Fruit fly (Drosophila melanogaster) whole organism, embryonic: Measurements from ENCODE around the gene Rgl.
A peak's percentile ranks its signal among the peaks of the same experiment; 100 is the strongest.

Experiments
- Ada2b ChIP-seq: fragments of 200-800 bp; sonication (Bioruptor generic); IDR thresholded peaks from 2 replicates; pipeline ENCODE4 v1.3.6; 2022; ENCODE audit warnings: missing biosample characterization, missing genetic modification characterization
- Aef1 ChIP-seq: fragments of 200-800 bp; sonication (Bioruptor generic); IDR thresholded peaks from 3 replicates; pipeline ENCODE4 v1.3.6; 2022; ENCODE audit warnings: missing biosample characterization, missing genetic modification characterization
- Atf6 ChIP-seq: fragments of 200-800 bp; sonication (Bioruptor generic); IDR thresholded peaks from 2 replicates; pipeline ENCODE4 v1.3.6; 2022; ENCODE audit warnings: missing biosample characterization, missing genetic modification characterization
- B-H1 ChIP-seq: fragments of 200-800 bp; sonication (Bioruptor generic); IDR thresholded peaks from 3 replicates; pipeline ENCODE4 v1.3.6; 2022; ENCODE audit warnings: missing biosample characterization, missing genetic modification characterization
- CG10462 ChIP-seq: fragments of 200-800 bp; sonication (Bioruptor generic); optimal IDR thresholded peaks from 2 replicates; lab custom pipeline; 2016; ENCODE audit warnings: missing biosample characterization, missing genetic modification characterization
- CG11247 ChIP-seq: fragments of 200-800 bp; sonication (Bioruptor generic); IDR thresholded peaks from 2 replicates; pipeline ENCODE4 v1.3.6; 2022; ENCODE audit warnings: missing biosample characterization, missing genetic modification characterization
- CG11504 ChIP-seq: fragments of 200-800 bp; sonication (Bioruptor generic); optimal IDR thresholded peaks from 3 replicates; lab custom pipeline; 2019; ENCODE audit warnings: missing biosample characterization, mild to moderate bottlenecking, missing genetic modification characterization, moderate library complexity
- CG12155 ChIP-seq: fragments of 200-800 bp; sonication (Bioruptor generic); optimal IDR thresholded peaks from 3 replicates; lab custom pipeline; 2016; ENCODE audit warnings: missing biosample characterization, missing genetic modification characterization
- CG13775 ChIP-seq: fragments of 200-800 bp; sonication (Bioruptor generic); optimal IDR thresholded peaks from 3 replicates; lab custom pipeline; 2017; ENCODE audit warnings: missing biosample characterization, mild to moderate bottlenecking, missing genetic modification characterization
- CG1602 ChIP-seq: fragments of 200-800 bp; sonication (Bioruptor generic); optimal IDR thresholded peaks from 3 replicates; lab custom pipeline; 2016; ENCODE audit warnings: missing biosample characterization, missing genetic modification characterization
- CG16813 ChIP-seq: fragments of 200-800 bp; sonication (Bioruptor generic); IDR thresholded peaks from 3 replicates; pipeline ENCODE4 v1.3.6; 2022; ENCODE audit warnings: missing biosample characterization, missing genetic modification characterization; ENCODE audit not compliant: partially characterized antibody
- CG17328 ChIP-seq: fragments of 200-800 bp; sonication (Bioruptor generic); IDR thresholded peaks from 2 replicates; pipeline ENCODE4 v1.3.6; 2022; ENCODE audit warnings: missing biosample characterization, missing genetic modification characterization
- CG18011 ChIP-seq: fragments of 200-800 bp; sonication (Bioruptor generic); optimal IDR thresholded peaks from 2 replicates; lab custom pipeline; 2017; ENCODE audit warnings: missing biosample characterization, missing genetic modification characterization, mild to moderate bottlenecking, moderate library complexity, missing genotype
- CG2199 ChIP-seq: fragments of 200-800 bp; sonication (Bioruptor generic); IDR thresholded peaks from 3 replicates; pipeline ENCODE4 v1.3.6; 2022; ENCODE audit warnings: missing biosample characterization, missing genetic modification characterization
- CG30020 ChIP-seq: fragments of 200-800 bp; optimal IDR thresholded peaks from 2 replicates; lab custom pipeline; 2019; ENCODE audit warnings: missing biosample characterization, mild to moderate bottlenecking, missing genetic modification characterization, moderate library complexity
- CG30403 ChIP-seq: fragments of 200-800 bp; sonication (Bioruptor generic); optimal IDR thresholded peaks from 3 replicates; lab custom pipeline; 2016; ENCODE audit warnings: missing biosample characterization, missing genetic modification characterization
- CG33213 ChIP-seq: fragments of 200-800 bp; sonication (Bioruptor generic); optimal IDR thresholded peaks from 3 replicates; lab custom pipeline; 2016; ENCODE audit warnings: missing biosample characterization, missing genetic modification characterization
- CG33557 ChIP-seq: fragments of 200-800 bp; sonication (Bioruptor generic); optimal IDR thresholded peaks from 2 replicates; lab custom pipeline; 2019; ENCODE audit warnings: missing biosample characterization, mild to moderate bottlenecking, missing genetic modification characterization, moderate library complexity
- CG34376 ChIP-seq: fragments of 200-800 bp; sonication (Bioruptor generic); optimal IDR thresholded peaks from 2 replicates; lab custom pipeline; 2018; ENCODE audit warnings: missing biosample characterization, mild to moderate bottlenecking, missing genetic modification characterization
- CG6683 ChIP-seq: fragments of 200-800 bp; sonication (Bioruptor generic); optimal IDR thresholded peaks from 2 replicates; lab custom pipeline; 2017; ENCODE audit warnings: missing biosample characterization, mild to moderate bottlenecking, missing genetic modification characterization, missing genetic modification reagents
- CG7357 ChIP-seq: fragments of 200-800 bp; sonication (Bioruptor generic); IDR thresholded peaks from 3 replicates; pipeline ENCODE4 v1.3.6; 2022; ENCODE audit warnings: missing biosample characterization, missing genetic modification characterization
- CG7556 ChIP-seq: fragments of 200-800 bp; sonication (Bioruptor generic); optimal IDR thresholded peaks from 2 replicates; lab custom pipeline; 2017; ENCODE audit warnings: missing biosample characterization, mild to moderate bottlenecking, missing genetic modification characterization
- CG7839 ChIP-seq: fragments of 200-800 bp; sonication (Bioruptor generic); optimal IDR thresholded peaks from 3 replicates; lab custom pipeline; 2018; ENCODE audit warnings: missing biosample characterization, mild to moderate bottlenecking, missing genetic modification characterization, moderate library complexity
- CG8281 ChIP-seq: fragments of 200-800 bp; sonication (Bioruptor generic); optimal IDR thresholded peaks from 2 replicates; lab custom pipeline; 2018; ENCODE audit warnings: missing biosample characterization, mild to moderate bottlenecking, missing genetic modification characterization, moderate library complexity
- CG8388 ChIP-seq: fragments of 200-800 bp; sonication (Bioruptor generic); optimal IDR thresholded peaks from 2 replicates; lab custom pipeline; 2019; ENCODE audit warnings: missing biosample characterization, mild to moderate bottlenecking, missing genetic modification characterization, moderate library complexity
- CkIIα-i1 ChIP-seq: fragments of 200-800 bp; sonication (Bioruptor generic); IDR thresholded peaks from 2 replicates; pipeline ENCODE4 v1.3.6; 2022; ENCODE audit warnings: missing biosample characterization, missing genetic modification characterization
- Deaf1 ChIP-seq: fragments of 200-800 bp; optimal IDR thresholded peaks from 3 replicates; lab custom pipeline; 2019; ENCODE audit warnings: missing biosample characterization, mild to moderate bottlenecking, missing genetic modification characterization, moderate library complexity
- ERR ChIP-seq: fragments of 200-800 bp; sonication (Bioruptor generic); optimal IDR thresholded peaks from 2 replicates; lab custom pipeline; 2016; ENCODE audit warnings: missing biosample characterization, missing genetic modification characterization
- H2.0 ChIP-seq: fragments of 200-800 bp; sonication (Bioruptor generic); IDR thresholded peaks from 2 replicates; pipeline ENCODE4 v1.3.6; 2022; ENCODE audit warnings: missing biosample characterization, missing genetic modification characterization
- Myb ChIP-seq: fragments of 200-800 bp; sonication (Bioruptor generic); optimal IDR thresholded peaks from 2 replicates; lab custom pipeline; 2016; ENCODE audit warnings: missing biosample characterization, missing genetic modification characterization
- Side ChIP-seq: fragments of 200-800 bp; sonication (Bioruptor generic); optimal IDR thresholded peaks from 2 replicates; lab custom pipeline; 2016; ENCODE audit warnings: missing biosample characterization, missing genetic modification characterization
- Xbp1 ChIP-seq: fragments of 200-800 bp; sonication (Bioruptor generic); optimal IDR thresholded peaks from 3 replicates; lab custom pipeline; 2016; ENCODE audit warnings: missing biosample characterization, mild to moderate bottlenecking, missing genetic modification characterization
- ab ChIP-seq: fragments of 200-800 bp; sonication (Bioruptor generic); optimal IDR thresholded peaks from 2 replicates; lab custom pipeline; 2016; ENCODE audit warnings: missing biosample characterization, missing genetic modification characterization
- al ChIP-seq: fragments of 200-800 bp; sonication (Bioruptor generic); IDR thresholded peaks from 2 replicates; pipeline ENCODE4 v1.3.6; 2022; ENCODE audit warnings: missing biosample characterization, missing genetic modification characterization
- croc ChIP-seq: fragments of 200-800 bp; sonication (Bioruptor generic); conservative IDR thresholded peaks from 3 replicates; pipeline ENCODE4 v1.3.6; 2022; ENCODE audit warnings: missing biosample characterization, missing genetic modification characterization
- fru ChIP-seq: fragments of >200 bp; optimal IDR thresholded peaks from 2 replicates; lab custom pipeline; 2017
- gcm2 ChIP-seq: fragments of 200-800 bp; sonication (Bioruptor generic); optimal IDR thresholded peaks from 2 replicates; lab custom pipeline; 2016; ENCODE audit warnings: missing biosample characterization, missing genetic modification characterization
- hkb ChIP-seq, 2 experiments: fragments of 200-800 bp in 1 of 2; fragments of >200 bp in 1 of 2; sonication (Bioruptor generic) in 1 of 2; IDR thresholded peaks in 1 of 2; optimal IDR thresholded peaks in 1 of 2; 2 replicates each; pipeline versions ENCODE4 v1.3.6 to Lab custom; 2017 to 2022; ENCODE audit warnings: missing biosample characterization in 1 of 2, missing genetic modification characterization in 1 of 2
- jing ChIP-seq: fragments of 200-800 bp; sonication (Bioruptor generic); optimal IDR thresholded peaks from 2 replicates; lab custom pipeline; 2018; ENCODE audit warnings: missing biosample characterization, mild to moderate bottlenecking, missing genetic modification characterization
- mam ChIP-seq: fragments of 200-800 bp; sonication (Bioruptor generic); optimal IDR thresholded peaks from 3 replicates; lab custom pipeline; 2016; ENCODE audit warnings: missing biosample characterization, missing genetic modification characterization
- nom ChIP-seq: fragments of 200-800 bp; sonication (Bioruptor generic); optimal IDR thresholded peaks from 2 replicates; lab custom pipeline; 2017; ENCODE audit warnings: missing biosample characterization, missing genetic modification characterization, mild to moderate bottlenecking, moderate library complexity, missing genetic modification reagents
- phol ChIP-seq: fragments of 200-800 bp; sonication (Bioruptor generic); optimal IDR thresholded peaks from 3 replicates; lab custom pipeline; 2018; ENCODE audit warnings: missing biosample characterization, mild to moderate bottlenecking, missing genetic modification characterization, moderate library complexity
- sd ChIP-seq: fragments of 200-800 bp; sonication (Bioruptor generic); optimal IDR thresholded peaks from 3 replicates; lab custom pipeline; 2018; ENCODE audit warnings: missing biosample characterization, mild to moderate bottlenecking, missing genetic modification characterization, moderate library complexity
- shn ChIP-seq: fragments of 200-800 bp; sonication (Bioruptor generic); optimal IDR thresholded peaks from 3 replicates; lab custom pipeline; 2016; ENCODE audit warnings: missing biosample characterization, missing genetic modification characterization
- slou ChIP-seq: fragments of 200-800 bp; sonication (Bioruptor generic); optimal IDR thresholded peaks from 3 replicates; lab custom pipeline; 2016; ENCODE audit warnings: missing biosample characterization, missing genetic modification characterization
- stc ChIP-seq: fragments of 200-800 bp; sonication (Bioruptor generic); IDR thresholded peaks from 2 replicates; pipeline ENCODE4 v1.3.6; 2022; ENCODE audit warnings: missing biosample characterization, missing genetic modification characterization
- tap ChIP-seq: fragments of 200-800 bp; optimal IDR thresholded peaks from 3 replicates; lab custom pipeline; 2019; ENCODE audit warnings: missing biosample characterization, mild to moderate bottlenecking, missing genetic modification characterization, moderate library complexity
- ttk ChIP-seq: fragments of 200-800 bp; sonication (Bioruptor generic); IDR thresholded peaks from 2 replicates; pipeline ENCODE4 v2.1.2; 2022; ENCODE audit warnings: missing biosample characterization, missing genetic modification characterization
- yki ChIP-seq: fragments of >200 bp; optimal IDR thresholded peaks from 3 replicates; lab custom pipeline; 2018
- zen2 ChIP-seq: fragments of 200-800 bp; sonication (Bioruptor generic); IDR thresholded peaks from 3 replicates; pipeline ENCODE4 v1.3.6; 2022; ENCODE audit warnings: missing biosample characterization, missing genetic modification characterization; ENCODE audit not compliant: partially characterized antibody

The Rgl gene

DNA sequence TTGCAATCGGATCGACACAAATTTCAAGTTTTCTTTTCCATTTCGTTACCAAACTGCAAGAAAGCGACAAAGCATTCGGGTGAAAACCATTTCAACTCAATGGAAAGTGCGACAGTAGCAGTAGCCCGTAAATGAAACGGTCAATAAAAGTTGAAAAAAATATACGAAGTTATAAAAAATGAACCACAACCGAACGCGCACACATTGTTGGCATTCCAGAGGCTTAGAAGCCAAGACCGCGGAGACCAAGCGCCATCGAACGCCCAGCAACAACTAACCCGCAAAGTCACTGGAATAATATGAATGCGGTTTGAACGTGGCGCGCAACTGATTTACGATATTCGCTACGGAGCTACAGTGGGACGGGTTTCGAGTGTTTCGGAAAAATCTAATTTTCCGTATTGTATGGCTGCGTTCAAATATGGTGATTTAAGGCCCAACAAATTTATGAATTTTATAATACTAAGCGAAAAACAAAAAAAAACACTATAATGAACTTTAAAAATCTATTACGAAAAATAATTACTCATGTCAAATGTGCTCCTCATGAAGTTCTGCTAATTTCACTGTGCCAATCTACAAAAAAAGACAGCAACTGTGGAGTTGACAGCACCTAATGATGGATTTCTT, 3.0 kb downstream of the Rgl start (continued):
- TF ChIP-seq CG6683 (GFP tag; lab: Kevin White, UChicago) (no peak), al (0 out of 2 replicates have a peak, but pooled peaks have one; percentile 16), croc (GFP tag; lab: Robert Waterston, UW) (no peak; the same call in 1 of the 3 replicates), jing (GFP tag; lab: Kevin White, UChicago) (no peak), B-H1 (GFP tag; lab: Robert Waterston, UW) (peak; percentile 29), CG13775 (GFP tag; lab: Kevin White, UChicago) (peak; percentile 52), Aef1 (GFP tag; lab: Robert Waterston, UW) (peak; percentile 19; the same call in 1 of the 3 replicates), CG11247 (GFP tag; lab: Robert Waterston, UW) (no peak), CG10462 (GFP tag; lab: Kevin White, UChicago) (peak; percentile 29), tap (tag; lab: Kevin White, UChicago) (no peak), slou (GFP tag; lab: Kevin White, UChicago) (peak; percentile 34), CG8281 (tag; lab: Kevin White, UChicago) (no peak), sd (tag; lab: Kevin White, UChicago) (peak; percentile 98), ERR (no peak), shn (peak; percentile 63), Atf6 (GFP tag; lab: Robert Waterston, UW) (peak; percentile 41; the same call in 1 of the 2 replicates), Myb (GFP tag; lab: Kevin White, UChicago) (peak; percentile 20), Side (GFP tag; lab: Kevin White, UChicago) (no peak), Xbp1 (GFP tag; lab: Kevin White, UChicago) (peak; percentile 48), Ada2b (GFP tag; lab: Robert Waterston, UW) (peak; percentile 56), ttk (GFP tag; lab: Robert Waterston, UW) (peak; percentile 68), fru (lab: Kevin White, UChicago) (no peak), nom (GFP tag; lab: Kevin White, UChicago) (no peak), CG17328 (GFP tag; lab: Robert Waterston, UW) (no peak), yki (no peak), zen2 (GFP tag; lab: Robert Waterston, UW) (no peak), CG7839 (tag; lab: Kevin White, UChicago) (peak; percentile 62), CG18011 (GFP tag; lab: Kevin White, UChicago) (peak; percentile 6), CG34376 (no peak), CG11504 (tag; lab: Kevin White, UChicago) (peak; percentile 58), CG2199 (GFP tag; lab: Robert Waterston, UW) (0 out of 3 replicates have a peak, but pooled peaks have one; percentile 64), CkIIα-i1 (GFP tag; lab: Robert Waterston, UW) (no peak), CG16813 (GFP tag; lab: Robert Waterston, UW) (no peak), CG33557 (no peak), hkb (optimal IDR thresholded peaks at IDR 0.05; lab: Kevin White, UChicago) (no peak), hkb (GFP tag; IDR thresholded peaks at IDR 0.05; lab: Robert Waterston, UW) (peak; percentile 35; the same call in 1 of the 2 replicates), CG7357 (GFP tag; lab: Robert Waterston, UW) (no peak), CG8388 (GFP tag; lab: Kevin White, UChicago) (peak; percentile 28), mam (GFP tag; lab: Kevin White, UChicago) (peak; percentile 47), CG12155 (GFP tag; lab: Kevin White, UChicago) (no peak), H2.0 (GFP tag; lab: Robert Waterston, UW) (no peak), CG30403 (GFP tag; lab: Kevin White, UChicago) (peak; percentile 56), CG30020 (no peak), Deaf1 (tag; lab: Kevin White, UChicago) (no peak), CG33213 (GFP tag; lab: Kevin White, UChicago) (no peak), CG1602 (GFP tag; lab: Kevin White, UChicago) (peak; percentile 7), CG7556 (peak; percentile 41), stc (GFP tag; lab: Robert Waterston, UW) (0 out of 2 replicates have a peak, but pooled peaks have one; percentile 28), gcm2 (GFP tag; lab: Kevin White, UChicago) (no peak), phol (tag; lab: Kevin White, UChicago) (peak; percentile 50), ab (GFP tag; lab: Kevin White, UChicago) (no peak)
